Worm (Caenorhabditis elegans): ENCODE data around the gene F38C2.4.

Gene F38C2.4

ce11 chrIV:16270955-16271354 lies at the start of gene F38C2.4:
Gene F38C2.4, plus strand, starts transcription at chrIV:16271255.
- TF ChIP-seq nhr-237 (tag; optimal IDR thresholded peaks at IDR 0.05) (no peak), lsy-2 (tag; optimal IDR thresholded peaks at IDR 0.05) (no peak), ham-2 (GFP tag; optimal IDR thresholded peaks at IDR 0.05) (no peak), flh-1 (GFP tag; optimal IDR thresholded peaks at IDR 0.05) (no peak), ces-1 (GFP tag; optimal IDR thresholded peaks at IDR 0.05) (no peak), unc-62 (GFP tag; optimal IDR thresholded peaks at IDR 0.05) (no peak), mls-2 (tag; optimal IDR thresholded peaks at IDR 0.05) (no peak), mep-1 (tag; optimal IDR thresholded peaks at IDR 0.05) (no peak), bed-3 (GFP tag; optimal IDR thresholded peaks at IDR 0.05) (no peak), nhr-12 (tag; optimal IDR thresholded peaks at IDR 0.05) (no peak), M03D4.4 (tag; optimal IDR thresholded peaks at IDR 0.05) (no peak), cnd-1 (tag; optimal IDR thresholded peaks at IDR 0.05) (no peak), pha-4 (tag; optimal IDR thresholded peaks at IDR 0.05) (no peak), sptf-1 (tag; optimal IDR thresholded peaks at IDR 0.05) (no peak), tbx-8 (GFP tag; optimal IDR thresholded peaks at IDR 0.05) (no peak), ceh-39 (tag; optimal IDR thresholded peaks at IDR 0.05) (no peak), hlh-1 (tag; optimal IDR thresholded peaks at IDR 0.05) (no peak)

- TF ChIP-seq sptf-1 (tag; optimal IDR thresholded peaks at IDR 0.05) (no peak), bed-3 (GFP tag; optimal IDR thresholded peaks at IDR 0.05) (no peak), snpc-4 (tag; optimal IDR thresholded peaks at IDR 0.05) (no peak), nhr-2 (tag; optimal IDR thresholded peaks at IDR 0.05) (no peak), nhr-12 (tag; optimal IDR thresholded peaks at IDR 0.05) (no peak), hlh-1 (tag; optimal IDR thresholded peaks at IDR 0.05) (no peak), lin-13 (tag; optimal IDR thresholded peaks at IDR 0.05) (no peak), mep-1 (tag; optimal IDR thresholded peaks at IDR 0.05) (no peak), zip-8 (tag; optimal IDR thresholded peaks at IDR 0.05) (no peak), elt-1 (tag; optimal IDR thresholded peaks at IDR 0.05; ENCODE audit: borderline replicate concordance, insufficient read depth) (no peak), nhr-76 (tag; optimal IDR thresholded peaks at IDR 0.05) (no peak), ces-1 (GFP tag; optimal IDR thresholded peaks at IDR 0.05) (no peak)
Observed at ce11 chrIV:16221559-16221958, 49.5 kb upstream of the F38C2.4 start, which contains the start of gene srv-11. Gene srv-11, minus strand, starts transcription at chrIV:16221659.

ce11 chrIV:16225747-16226146 lies 45.3 kb upstream of the F38C2.4 start, which contains the start of gene H25K10.4:
Gene H25K10.4, plus strand, starts transcription at chrIV:16226047.
- TF ChIP-seq nhr-12 (tag; optimal IDR thresholded peaks at IDR 0.05) (no peak), unc-120 (tag; optimal IDR thresholded peaks at IDR 0.05; ENCODE audit: poor library complexity, severe bottlenecking) (no peak), ces-1 (GFP tag; optimal IDR thresholded peaks at IDR 0.05) (no peak), cnd-1 (tag; optimal IDR thresholded peaks at IDR 0.05) (no peak), nhr-76 (tag; optimal IDR thresholded peaks at IDR 0.05) (no peak), blmp-1 (tag; optimal IDR thresholded peaks at IDR 0.05) (no peak), lsy-2 (tag; optimal IDR thresholded peaks at IDR 0.05) (no peak), mep-1 (tag; optimal IDR thresholded peaks at IDR 0.05) (no peak)

DNA sequence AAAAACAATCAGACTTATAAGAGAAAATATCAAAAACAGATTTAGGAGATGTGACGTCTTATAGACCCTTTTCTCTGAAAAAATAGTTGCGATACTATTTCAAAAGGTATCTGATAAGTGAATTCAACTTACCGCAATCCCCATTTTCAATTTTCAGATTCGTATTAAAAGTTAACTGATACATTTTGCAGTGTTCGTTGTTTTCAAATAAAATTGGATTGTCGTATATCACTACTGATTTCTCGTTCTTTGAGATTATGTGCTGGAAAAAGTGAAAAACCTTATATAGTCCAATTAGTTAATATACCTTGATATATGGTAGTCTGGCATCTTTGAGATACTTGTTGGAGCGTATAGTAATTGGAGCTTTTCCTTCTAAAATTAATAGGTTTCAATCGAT lies 40.6 kb upstream of the F38C2.4 start:
- TF ChIP-seq mls-2 (tag; optimal IDR thresholded peaks at IDR 0.05) (no peak), ceh-83 (GFP tag; optimal IDR thresholded peaks at IDR 0.05) (no peak), unc-39 (tag; optimal IDR thresholded peaks at IDR 0.05) (no peak), snpc-4 (tag; optimal IDR thresholded peaks at IDR 0.05) (no peak), lin-32 (GFP tag; optimal IDR thresholded peaks at IDR 0.05) (no peak), mep-1 (tag; optimal IDR thresholded peaks at IDR 0.05) (no peak), elt-1 (tag; optimal IDR thresholded peaks at IDR 0.05; ENCODE audit: borderline replicate concordance, insufficient read depth) (no peak), nhr-237 (tag; optimal IDR thresholded peaks at IDR 0.05) (no peak), blmp-1 (tag; optimal IDR thresholded peaks at IDR 0.05) (no peak), mab-5 (tag; optimal IDR thresholded peaks at IDR 0.05) (no peak), sem-2 (GFP tag; optimal IDR thresholded peaks at IDR 0.05) (no peak), nhr-12 (tag; optimal IDR thresholded peaks at IDR 0.05) (no peak), lin-13 (tag; optimal IDR thresholded peaks at IDR 0.05) (no peak), nhr-76 (tag; optimal IDR thresholded peaks at IDR 0.05) (no peak), flh-1 (GFP tag; optimal IDR thresholded peaks at IDR 0.05) (no peak), nhr-2 (tag; optimal IDR thresholded peaks at IDR 0.05) (no peak), ceh-43 (GFP tag; optimal IDR thresholded peaks at IDR 0.05) (no peak), nhr-28 (tag; optimal IDR thresholded peaks at IDR 0.05) (no peak), drap-1 (GFP tag; optimal IDR thresholded peaks at IDR 0.05) (no peak)

Data from whole organism, mixed stage, embryonic.